Fruit fly (Drosophila melanogaster) whole organism, wandering third instar larva: ENCODE measurements around the gene CG33093.

Experiments used
- Abd-B ChIP-seq: fragments of >200 bp; optimal IDR thresholded peaks from 2 replicates; lab custom pipeline; 2017; ENCODE audit warnings: missing biosample characterization, missing genetic modification characterization
- CrebA ChIP-seq: fragments of 200-800 bp; sonication (Bioruptor generic); optimal IDR thresholded peaks from 2 replicates; lab custom pipeline; 2016; ENCODE audit warnings: missing biosample characterization, mild to moderate bottlenecking, missing genetic modification characterization, borderline replicate concordance
- Hr78 ChIP-seq: fragments of >200 bp; optimal IDR thresholded peaks from 2 replicates; lab custom pipeline; 2017; ENCODE audit warnings: missing biosample characterization, missing genetic modification characterization
- Hr83 ChIP-seq: fragments of 200-300 bp; sonication (Bioruptor generic); optimal IDR thresholded peaks from 2 replicates; lab custom pipeline; 2016; ENCODE audit warnings: missing biosample characterization, mild to moderate bottlenecking, missing genetic modification characterization, moderate library complexity; ENCODE audit not compliant: poor library complexity, severe bottlenecking
- Mio ChIP-seq: sonication (Bioruptor generic); optimal IDR thresholded peaks from 2 replicates; lab custom pipeline; 2016; ENCODE audit warnings: missing biosample characterization, missing genetic modification characterization
- Myc ChIP-seq: fragments of >200 bp; optimal IDR thresholded peaks from 2 replicates; lab custom pipeline; 2017
- Rel ChIP-seq, 2 experiments: fragments of 200-800 bp; sonication (Bioruptor generic) in 1 of 2; optimal IDR thresholded peaks; 2 replicates in 1 of 2; 3 replicates in 1 of 2; lab custom pipeline; 2016 to 2019; ENCODE audit warnings: mild to moderate bottlenecking in 2 of 2, missing biosample characterization in 2 of 2, missing genetic modification characterization in 2 of 2, moderate library complexity in 1 of 2
- dmrt93B ChIP-seq: fragments of 200-800 bp; sonication (Bioruptor generic); optimal IDR thresholded peaks from 2 replicates; lab custom pipeline; 2018; ENCODE audit warnings: missing biosample characterization, mild to moderate bottlenecking, missing genetic modification characterization
- fru ChIP-seq: fragments of 200-800 bp; sonication (Bioruptor generic); optimal IDR thresholded peaks from 3 replicates; lab custom pipeline; 2016; ENCODE audit warnings: missing biosample characterization, mild to moderate bottlenecking, missing genetic modification characterization
- h ChIP-seq: fragments of 200-800 bp; sonication (Bioruptor generic); optimal IDR thresholded peaks from 3 replicates; lab custom pipeline; 2016; ENCODE audit warnings: missing biosample characterization, mild to moderate bottlenecking, missing genetic modification characterization
- lola ChIP-seq: fragments of >200 bp; optimal IDR thresholded peaks from 2 replicates; lab custom pipeline; 2017; ENCODE audit warnings: missing biosample characterization, missing genetic modification characterization

DNA sequence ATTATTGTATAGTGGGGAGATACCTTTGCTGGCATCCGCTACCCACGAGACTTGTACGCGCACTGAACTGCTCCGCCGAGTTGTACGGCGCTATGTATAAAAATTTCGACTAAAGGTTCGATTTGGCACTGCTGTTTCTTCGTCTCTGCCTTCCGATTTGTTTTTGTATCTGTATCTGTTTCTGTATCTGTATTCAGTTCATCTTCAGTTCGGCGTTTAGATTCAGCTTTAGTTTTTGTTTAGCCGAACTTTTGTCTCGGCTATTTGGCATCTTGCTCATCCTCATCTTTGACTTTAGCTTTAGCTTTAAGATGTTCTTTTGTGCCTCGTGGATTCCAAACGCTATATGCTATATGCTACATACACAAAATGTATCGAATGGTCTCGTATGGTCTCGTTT is 30.8 kb upstream of the CG33093 start, which contains the start of gene sit:
- TF ChIP-seq Mio (GFP tag; lab: Kevin White, UChicago) (no peak), Rel (GFP tag; optimal IDR thresholded peaks at IDR 0.05; lab: Kevin White, UChicago) (no peak), Rel (tag; optimal IDR thresholded peaks at IDR 0.05; lab: Kevin White, UChicago) (no peak), h (GFP tag; lab: Kevin White, UChicago) (no peak), CrebA (GFP tag; lab: Kevin White, UChicago) (no peak), dmrt93B (GFP tag; lab: Kevin White, UChicago) (no peak), lola (GFP tag; lab: Kevin White, UChicago) (no peak), Hr83 (no peak), Myc (no peak), Hr78 (no peak), fru (GFP tag; lab: Kevin White, UChicago) (no peak), Abd-B (GFP tag; lab: Kevin White, UChicago) (no peak)
